Fruit fly (Drosophila melanogaster) whole organism, adult: ENCODE results near the gene CG6432.

ENCODE experiments used
- CG11617 ChIP-seq: fragments of 200-800 bp; sonication (Bioruptor generic); optimal IDR thresholded peaks from 2 replicates; lab custom pipeline; 2017; ENCODE audit warnings: mild to moderate bottlenecking, missing biosample characterization, missing genetic modification reagents, missing genetic modification characterization
- CG12768 ChIP-seq: fragments of 200-800 bp; sonication (Bioruptor generic); optimal IDR thresholded peaks from 2 replicates; lab custom pipeline; 2017; ENCODE audit warnings: missing biosample characterization, missing genetic modification characterization, mild to moderate bottlenecking, moderate library complexity, missing genetic modification reagents
- CG14711 ChIP-seq: fragments of 200-800 bp; sonication (Bioruptor generic); optimal IDR thresholded peaks from 2 replicates; lab custom pipeline; 2018; ENCODE audit warnings: missing biosample characterization, mild to moderate bottlenecking, missing genetic modification characterization, moderate library complexity
- CG1620 ChIP-seq: fragments of 200-800 bp; sonication (Bioruptor generic); optimal IDR thresholded peaks from 2 replicates; lab custom pipeline; 2016; ENCODE audit warnings: missing biosample characterization, missing genetic modification characterization
- CG33017 ChIP-seq: fragments of 200-800 bp; sonication (Bioruptor generic); optimal IDR thresholded peaks from 2 replicates; lab custom pipeline; 2018; ENCODE audit warnings: missing biosample characterization, mild to moderate bottlenecking, missing genetic modification characterization, moderate library complexity
- CG5204 ChIP-seq: fragments of 200-800 bp; sonication (Bioruptor generic); optimal IDR thresholded peaks from 2 replicates; lab custom pipeline; 2016; ENCODE audit warnings: missing biosample characterization, missing genetic modification characterization
- CG7045 ChIP-seq: fragments of 200-800 bp; sonication (Bioruptor generic); optimal IDR thresholded peaks from 2 replicates; lab custom pipeline; 2017; ENCODE audit warnings: missing biosample characterization, mild to moderate bottlenecking, missing genetic modification characterization
- CG7101 ChIP-seq: fragments of 200-800 bp; sonication (Bioruptor generic); optimal IDR thresholded peaks from 2 replicates; lab custom pipeline; 2018; ENCODE audit warnings: missing biosample characterization, mild to moderate bottlenecking, missing genetic modification characterization, moderate library complexity
- Clk ChIP-seq: fragments of 200-800 bp; sonication (Bioruptor generic); optimal IDR thresholded peaks from 2 replicates; lab custom pipeline; 2017; ENCODE audit warnings: missing biosample characterization, missing genetic modification characterization
- Crg-1 ChIP-seq: fragments of 200-800 bp; sonication (Bioruptor generic); optimal IDR thresholded peaks from 2 replicates; lab custom pipeline; 2016; ENCODE audit warnings: missing biosample characterization, missing genetic modification characterization
- Hr96 ChIP-seq: fragments of 200-800 bp; sonication (Bioruptor generic); optimal IDR thresholded peaks from 2 replicates; lab custom pipeline; 2016; ENCODE audit warnings: missing biosample characterization, missing genetic modification characterization
- Mnt ChIP-seq: fragments of 200-800 bp; sonication (Bioruptor generic); optimal IDR thresholded peaks from 2 replicates; lab custom pipeline; 2016; ENCODE audit warnings: missing biosample characterization, mild to moderate bottlenecking, missing genetic modification characterization
- bab1 ChIP-seq: fragments of 200-800 bp; sonication (Bioruptor generic); optimal IDR thresholded peaks from 3 replicates; lab custom pipeline; 2019; ENCODE audit warnings: missing biosample characterization, mild to moderate bottlenecking, missing genetic modification characterization, moderate library complexity
- cic ChIP-seq: fragments of 200-800 bp; sonication (Bioruptor generic); optimal IDR thresholded peaks from 2 replicates; lab custom pipeline; 2017; ENCODE audit warnings: missing biosample characterization, mild to moderate bottlenecking, missing genetic modification characterization, moderate library complexity
- cnc ChIP-seq, 2 experiments: fragments of >200 bp; optimal IDR thresholded peaks; 2 replicates each; lab custom pipeline; 2017
- kay ChIP-seq: fragments of 200-800 bp; sonication (Bioruptor generic); peaks from one replicate; lab custom pipeline; 2016; ENCODE audit warnings: missing biosample characterization, missing genetic modification characterization, borderline replicate concordance
- ovo ChIP-seq: fragments of 200-800 bp; sonication (Bioruptor generic); optimal IDR thresholded peaks from 2 replicates; lab custom pipeline; 2016; ENCODE audit warnings: missing biosample characterization, missing genetic modification characterization
- pad ChIP-seq: fragments of 200-800 bp; sonication (Bioruptor generic); optimal IDR thresholded peaks from 3 replicates; lab custom pipeline; 2017; ENCODE audit warnings: missing biosample characterization, missing genetic modification characterization, mild to moderate bottlenecking, moderate library complexity, missing genetic modification reagents
- tj ChIP-seq: fragments of 200-800 bp; sonication (Bioruptor generic); optimal IDR thresholded peaks from 3 replicates; lab custom pipeline; 2017; ENCODE audit warnings: missing biosample characterization, mild to moderate bottlenecking, missing genetic modification characterization, moderate library complexity
- toe ChIP-seq: fragments of 200-800 bp; sonication (Bioruptor generic); optimal IDR thresholded peaks from 2 replicates; lab custom pipeline; 2016; ENCODE audit warnings: missing biosample characterization, missing genetic modification characterization

CG6432 gene

dm6 chr3R:24341251-24341650 lies 4.5 kb downstream of the CG6432 start, which contains the start of gene Ms:
Ms (plus strand) TSS chr3R:24341551.
- no peak for TF ChIP-seq CG5204
- TF ChIP-seq Clk (GFP tag; lab: Kevin White, UChicago): no peak
- no peak for TF ChIP-seq Crg-1
- TF ChIP-seq pad (GFP tag; lab: Kevin White, UChicago): no peak
- no peak for TF ChIP-seq CG7101 (tag; lab: Kevin White, UChicago)
- no peak for TF ChIP-seq CG1620
- no peak for TF ChIP-seq toe (GFP tag; lab: Kevin White, UChicago)
- TF ChIP-seq cnc (optimal IDR thresholded peaks at IDR 0.05; lab: Kevin White, UChicago): no peak

DNA sequence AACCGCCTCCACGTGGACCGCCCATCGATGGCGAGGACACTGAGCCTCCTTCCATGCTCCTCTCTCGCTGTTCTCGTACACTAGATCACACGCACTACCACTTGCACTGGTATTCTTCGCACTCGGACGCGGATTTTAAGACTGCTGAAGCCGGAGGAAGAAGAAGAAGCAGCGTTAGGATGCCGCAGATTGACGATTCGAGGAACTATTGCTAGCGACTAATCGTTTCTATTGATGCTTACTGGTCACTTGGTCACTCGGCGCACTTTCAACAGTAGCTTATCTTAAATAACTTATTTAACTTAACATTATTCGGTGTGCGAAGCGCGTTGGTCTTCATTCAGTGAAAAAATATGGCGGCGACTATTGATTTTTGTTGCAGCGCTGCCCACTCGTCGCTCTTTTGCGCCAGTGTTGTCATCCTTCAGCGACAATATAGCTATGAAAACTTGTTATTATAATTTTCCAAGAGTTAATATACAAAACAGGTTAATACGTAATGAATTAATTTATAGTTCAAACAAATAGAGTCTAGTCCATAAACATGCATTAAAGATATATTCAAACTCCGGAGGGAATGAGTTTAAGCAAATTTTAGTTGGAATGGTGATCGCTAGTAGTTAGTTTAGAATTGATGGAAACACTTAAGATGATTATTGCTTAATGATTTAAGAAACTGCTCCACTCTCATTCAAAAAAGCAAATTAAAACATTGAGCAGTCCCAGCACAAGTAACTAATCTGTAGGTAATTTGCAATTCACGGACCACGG lies 11.9 kb downstream of the CG6432 start, which contains the start of the genes CG5746 and CG6454:
TSS of gene CG5746 (minus strand) at position 372 of the 771 bp plus-strand sequence.
TSS of gene CG6454 (plus strand) at position 763 of the 771 bp plus-strand sequence.
- peak; percentile 19 for TF ChIP-seq ovo (GFP tag; lab: Kevin White, UChicago)
- peak; percentile 31 for TF ChIP-seq CG1620
- TF ChIP-seq bab1 (GFP tag; lab: Kevin White, UChicago): peak; percentile 23
- no peak for TF ChIP-seq tj (GFP tag; lab: Kevin White, UChicago)
- peak; percentile 59 for TF ChIP-seq CG7101 (tag; lab: Kevin White, UChicago)
- peak; percentile 19 for TF ChIP-seq CG12768
- peak; percentile 14 for TF ChIP-seq pad (GFP tag; lab: Kevin White, UChicago)
- TF ChIP-seq Crg-1: no peak
- TF ChIP-seq CG5204: no peak
- TF ChIP-seq Mnt (GFP tag; lab: Kevin White, UChicago): peak; percentile 48
- TF ChIP-seq CG11617: peak; percentile 66
- TF ChIP-seq Hr96 (GFP tag; lab: Kevin White, UChicago): peak; percentile 46
- peak; percentile 93 for TF ChIP-seq CG14711

dm6 chr3R:24353448-24353847 lies 16.7 kb downstream of the CG6432 start:
- TF ChIP-seq cic (GFP tag; lab: Kevin White, UChicago): no peak
- no peak for TF ChIP-seq tj (GFP tag; lab: Kevin White, UChicago)
- no peak for TF ChIP-seq Hr96 (GFP tag; lab: Kevin White, UChicago)
- no peak for TF ChIP-seq Mnt (GFP tag; lab: Kevin White, UChicago)

DNA sequence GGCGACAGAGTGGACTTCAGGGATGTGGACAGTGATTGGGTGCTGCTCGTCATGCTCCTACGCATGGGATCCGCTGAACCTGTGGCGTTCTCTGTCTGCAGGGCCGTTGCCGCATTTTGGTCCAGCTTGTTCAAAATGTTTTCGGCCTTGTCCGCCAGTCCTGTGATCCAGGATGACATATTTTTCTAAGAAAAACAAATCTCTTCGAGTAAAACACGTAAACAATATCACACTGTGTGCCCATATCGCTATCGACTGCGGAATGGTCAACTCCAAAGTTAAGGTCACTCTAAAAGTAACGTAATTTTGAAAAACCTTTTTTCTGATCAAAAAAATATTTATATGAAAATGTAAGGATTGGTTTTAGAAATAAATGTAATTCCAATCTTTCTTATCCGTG lies 21.0 kb downstream of the CG6432 start, which contains the start of gene Golgin84:
TSS of gene Golgin84 (minus strand) at position 241 of the 400 bp plus-strand sequence.
- TF ChIP-seq kay (GFP tag; lab: Kevin White, UChicago) (no peak), CG7101 (tag; lab: Kevin White, UChicago) (no peak), CG14711 (no peak), pad (GFP tag; lab: Kevin White, UChicago) (no peak), tj (GFP tag; lab: Kevin White, UChicago) (no peak), CG7045 (GFP tag; lab: Kevin White, UChicago) (no peak), Hr96 (GFP tag; lab: Kevin White, UChicago) (no peak), CG33017 (tag; lab: Kevin White, UChicago) (no peak), CG11617 (no peak), Crg-1 (no peak), cnc (optimal IDR thresholded peaks at IDR 0.05; lab: Kevin White, UChicago) (no peak), CG1620 (no peak), toe (GFP tag; lab: Kevin White, UChicago) (no peak), ovo (GFP tag; lab: Kevin White, UChicago) (no peak), Clk (GFP tag; lab: Kevin White, UChicago) (no peak), cic (GFP tag; lab: Kevin White, UChicago) (no peak), CG5204 (no peak), Mnt (GFP tag; lab: Kevin White, UChicago) (no peak), bab1 (GFP tag; lab: Kevin White, UChicago) (no peak)

dm6 chr3R:24359957-24360356 lies 23.2 kb downstream of the CG6432 start, which contains the start of gene CG18528:
CG18528 (minus strand) TSS chr3R:24360144.
- TF ChIP-seq kay (GFP tag; lab: Kevin White, UChicago) (no peak), bab1 (GFP tag; lab: Kevin White, UChicago) (peak; percentile 53)

DNA sequence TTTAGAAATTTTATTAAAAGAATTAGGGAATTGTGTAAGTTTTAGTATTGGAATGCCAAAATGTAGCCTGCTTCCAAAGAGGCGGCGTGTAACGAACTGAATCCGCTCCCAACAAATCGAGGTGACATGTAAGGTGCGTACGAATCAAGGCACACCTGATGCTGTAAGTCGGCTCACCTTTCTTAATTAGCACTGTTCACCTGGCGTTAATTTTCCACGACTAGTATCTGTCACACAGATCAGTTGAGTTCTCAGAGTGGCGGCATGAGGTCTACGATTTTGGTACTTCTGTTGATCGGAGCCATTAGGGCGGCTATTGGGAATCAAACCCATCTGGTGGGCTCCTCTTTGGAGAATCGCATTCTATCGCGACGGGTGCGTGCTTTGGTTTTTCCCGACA lies 24.9 kb downstream of the CG6432 start, which contains the start of the genes CG5762 and CG33339:
TSS of gene CG5762 (minus strand) at position 101 of the 400 bp plus-strand sequence.
TSS of gene CG33339 (plus strand) at position 265 of the 400 bp plus-strand sequence.
- TF ChIP-seq CG7045 (GFP tag; lab: Kevin White, UChicago) (no peak), cnc (optimal IDR thresholded peaks at IDR 0.05; lab: Kevin White, UChicago) (no peak), bab1 (GFP tag; lab: Kevin White, UChicago) (no peak), CG7101 (tag; lab: Kevin White, UChicago) (no peak), CG11617 (no peak), cic (GFP tag; lab: Kevin White, UChicago) (no peak), CG5204 (no peak), CG1620 (no peak), Mnt (GFP tag; lab: Kevin White, UChicago) (no peak), Crg-1 (no peak), ovo (GFP tag; lab: Kevin White, UChicago) (no peak), Clk (GFP tag; lab: Kevin White, UChicago) (no peak), CG12768 (no peak), CG33017 (tag; lab: Kevin White, UChicago) (no peak)
